Fruit fly (Drosophila melanogaster) whole organism, embryonic: ENCODE results near the gene CG42828.

Experiments used
- Abd-B ChIP-seq: fragments of 200-800 bp; sonication (Bioruptor generic); optimal IDR thresholded peaks from 2 replicates; lab custom pipeline; 2018; ENCODE audit warnings: missing biosample characterization, mild to moderate bottlenecking, missing genetic modification characterization, moderate library complexity
- Bgb ChIP-seq: fragments of 200-800 bp; sonication (Bioruptor generic); IDR thresholded peaks from 2 replicates; pipeline ENCODE4 v1.3.6; 2022; ENCODE audit warnings: missing biosample characterization, missing genetic modification characterization; ENCODE audit not compliant: partially characterized antibody
- CG1233 ChIP-seq: fragments of 200-800 bp; sonication (Bioruptor generic); optimal IDR thresholded peaks from 4 replicates; lab custom pipeline; 2018; ENCODE audit warnings: missing biosample characterization, mild to moderate bottlenecking, missing genetic modification characterization
- CG12659 ChIP-seq: fragments of 200-800 bp; sonication (Bioruptor generic); optimal IDR thresholded peaks from 3 replicates; lab custom pipeline; 2017; ENCODE audit warnings: mild to moderate bottlenecking, missing biosample characterization, missing genetic modification reagents, missing genetic modification characterization
- CG13624 ChIP-seq: fragments of 200-800 bp; sonication (Bioruptor generic); optimal IDR thresholded peaks from 2 replicates; lab custom pipeline; 2016; ENCODE audit warnings: missing biosample characterization, missing genetic modification characterization
- CG14667 ChIP-seq: fragments of 200-800 bp; sonication (Bioruptor generic); IDR thresholded peaks from 2 replicates; pipeline ENCODE4 v1.3.6; 2022; ENCODE audit warnings: missing biosample characterization, missing genetic modification characterization
- CG14965 ChIP-seq: fragments of 200-800 bp; sonication (Bioruptor generic); optimal IDR thresholded peaks from 2 replicates; lab custom pipeline; 2016; ENCODE audit warnings: missing biosample characterization, missing genetic modification characterization, borderline replicate concordance
- CG16813 ChIP-seq: fragments of 200-800 bp; sonication (Bioruptor generic); IDR thresholded peaks from 3 replicates; pipeline ENCODE4 v1.3.6; 2022; ENCODE audit warnings: missing biosample characterization, missing genetic modification characterization; ENCODE audit not compliant: partially characterized antibody
- CG16863 ChIP-seq: fragments of 200-800 bp; sonication (Bioruptor generic); optimal IDR thresholded peaks from 3 replicates; lab custom pipeline; 2016; ENCODE audit warnings: missing biosample characterization, missing genetic modification characterization
- CG17186 ChIP-seq: fragments of 200-800 bp; sonication (Bioruptor generic); optimal IDR thresholded peaks from 3 replicates; lab custom pipeline; 2017; ENCODE audit warnings: missing biosample characterization, missing genetic modification reagents, missing genetic modification characterization
- CG17612 ChIP-seq: fragments of 200-800 bp; sonication (Bioruptor generic); IDR thresholded peaks from 2 replicates; pipeline ENCODE4 v1.3.6; 2022; ENCODE audit warnings: missing biosample characterization, missing genetic modification characterization
- CG18764 ChIP-seq: fragments of 200-800 bp; sonication (Bioruptor generic); optimal IDR thresholded peaks from 3 replicates; lab custom pipeline; 2016; ENCODE audit warnings: missing biosample characterization, missing genetic modification characterization
- CG31388 ChIP-seq: fragments of 200-800 bp; sonication (Bioruptor generic); optimal IDR thresholded peaks from 2 replicates; lab custom pipeline; 2016; ENCODE audit warnings: missing biosample characterization, missing genetic modification characterization
- CG32772 ChIP-seq: fragments of 200-800 bp; sonication (Bioruptor generic); IDR thresholded peaks from 2 replicates; pipeline ENCODE4 v1.3.6; 2022; ENCODE audit warnings: missing biosample characterization, missing genetic modification characterization
- CG34224 ChIP-seq: fragments of 200-800 bp; sonication (Bioruptor generic); IDR thresholded peaks from 3 replicates; pipeline ENCODE4 v1.3.6; 2022; ENCODE audit warnings: missing biosample characterization, missing genetic modification characterization; ENCODE audit not compliant: partially characterized antibody
- CG4282 ChIP-seq: fragments of 200-800 bp; sonication (Bioruptor generic); optimal IDR thresholded peaks from 2 replicates; lab custom pipeline; 2016; ENCODE audit warnings: missing biosample characterization, missing genetic modification characterization
- CG4730 ChIP-seq: fragments of 200-800 bp; sonication (Bioruptor generic); IDR thresholded peaks from 2 replicates; pipeline ENCODE4 v1.3.6; 2022; ENCODE audit warnings: missing biosample characterization, missing genetic modification characterization
- CG6791 ChIP-seq: fragments of 200-800 bp; sonication (Bioruptor generic); IDR thresholded peaks from 3 replicates; pipeline ENCODE4 v1.3.6; 2022; ENCODE audit warnings: missing biosample characterization, missing genetic modification characterization; ENCODE audit not compliant: partially characterized antibody
- CG7745 ChIP-seq: fragments of 200-800 bp; sonication (Bioruptor generic); optimal IDR thresholded peaks from 2 replicates; lab custom pipeline; 2018; ENCODE audit warnings: missing biosample characterization, mild to moderate bottlenecking, missing genetic modification characterization, moderate library complexity
- CG8281 ChIP-seq: fragments of 200-800 bp; sonication (Bioruptor generic); optimal IDR thresholded peaks from 2 replicates; lab custom pipeline; 2018; ENCODE audit warnings: missing biosample characterization, mild to moderate bottlenecking, missing genetic modification characterization, moderate library complexity
- CHES-1-like ChIP-seq: fragments of 200-800 bp; sonication (Bioruptor generic); optimal IDR thresholded peaks from 2 replicates; lab custom pipeline; 2016; ENCODE audit warnings: missing biosample characterization, missing genetic modification characterization
- Dbx ChIP-seq: fragments of 200-800 bp; sonication (Bioruptor generic); IDR thresholded peaks from 3 replicates; pipeline ENCODE4 v1.3.6; 2022; ENCODE audit warnings: missing biosample characterization, missing genetic modification characterization
- Drgx ChIP-seq: fragments of 200-800 bp; sonication (Bioruptor generic); IDR thresholded peaks from 2 replicates; pipeline ENCODE4 v1.3.6; 2022; ENCODE audit warnings: missing biosample characterization, missing genetic modification characterization
- Elba2 ChIP-seq: fragments of 200-800 bp; sonication (Bioruptor generic); optimal IDR thresholded peaks from 3 replicates; lab custom pipeline; 2016; ENCODE audit warnings: missing biosample characterization, missing genetic modification characterization
- Fer2 ChIP-seq: fragments of 200-800 bp; sonication (Bioruptor generic); optimal IDR thresholded peaks from 2 replicates; lab custom pipeline; 2018; ENCODE audit warnings: missing biosample characterization, mild to moderate bottlenecking, missing genetic modification characterization, moderate library complexity
- HLH3B ChIP-seq: fragments of 200-800 bp; sonication (Bioruptor generic); IDR thresholded peaks from 2 replicates; pipeline ENCODE4 v1.3.6; 2022; ENCODE audit warnings: missing biosample characterization, missing genetic modification characterization
- Hr39 ChIP-seq: fragments of >200 bp; optimal IDR thresholded peaks from 2 replicates; lab custom pipeline; 2017
- Hr78 ChIP-seq, 2 experiments: fragments of 200-800 bp in 1 of 2; fragments of >200 bp in 1 of 2; sonication (Bioruptor generic) in 1 of 2; optimal IDR thresholded peaks; 2 replicates each; lab custom pipeline; 2017 to 2019; ENCODE audit warnings: missing biosample characterization in 2 of 2, missing genetic modification characterization in 2 of 2, mild to moderate bottlenecking in 1 of 2, moderate library complexity in 1 of 2
- Kr ChIP-seq: fragments of 200-800 bp; sonication (Bioruptor generic); optimal IDR thresholded peaks from 2 replicates; lab custom pipeline; 2017; ENCODE audit warnings: missing biosample characterization, mild to moderate bottlenecking, missing genetic modification characterization
- Mad ChIP-seq: fragments of 200-800 bp; sonication (Bioruptor generic); optimal IDR thresholded peaks from 2 replicates; lab custom pipeline; 2016; ENCODE audit warnings: missing biosample characterization, missing genetic modification characterization
- Max ChIP-seq: fragments of 200-800 bp; sonication (Bioruptor generic); optimal IDR thresholded peaks from 2 replicates; lab custom pipeline; 2016; ENCODE audit warnings: missing biosample characterization, mild to moderate bottlenecking, missing genetic modification characterization
- NFAT ChIP-seq: fragments of 200-800 bp; sonication (Bioruptor generic); IDR thresholded peaks from 2 replicates; pipeline ENCODE4 v1.3.6; 2022; ENCODE audit warnings: missing biosample characterization, missing genetic modification characterization
- Oaz ChIP-seq: fragments of 200-800 bp; sonication (Bioruptor generic); IDR thresholded peaks from 2 replicates; pipeline ENCODE4 v1.3.6; 2022; ENCODE audit warnings: missing biosample characterization, missing genetic modification characterization
- Scr ChIP-seq: fragments of 200-800 bp; sonication (Bioruptor generic); IDR thresholded peaks from 2 replicates; pipeline ENCODE4 v1.3.6; 2022; ENCODE audit warnings: missing biosample characterization, missing genetic modification characterization; ENCODE audit not compliant: partially characterized antibody
- caup ChIP-seq: fragments of 200-800 bp; sonication (Bioruptor generic); optimal IDR thresholded peaks from 3 replicates; lab custom pipeline; 2017; ENCODE audit warnings: missing biosample characterization, mild to moderate bottlenecking, missing genetic modification characterization, moderate library complexity; ENCODE audit not compliant: severe bottlenecking
- cg ChIP-seq: fragments of 200-800 bp; sonication (Bioruptor generic); optimal IDR thresholded peaks from 3 replicates; lab custom pipeline; 2019; ENCODE audit warnings: missing biosample characterization, mild to moderate bottlenecking, missing genetic modification characterization, moderate library complexity
- esg ChIP-seq: fragments of 200-800 bp; sonication (Bioruptor generic); conservative IDR thresholded peaks from 2 replicates; pipeline ENCODE4 v1.3.6; 2022; ENCODE audit warnings: missing biosample characterization, missing genetic modification characterization
- eve ChIP-seq, 2 experiments: fragments of >200 bp; optimal IDR thresholded peaks; 2 replicates each; lab custom pipeline; 2017; ENCODE audit warnings: missing biosample characterization in 2 of 2, missing genetic modification characterization in 2 of 2
- gce ChIP-seq: fragments of 200-800 bp; sonication (Bioruptor generic); IDR thresholded peaks from 3 replicates; pipeline ENCODE4 v1.3.6; 2022; ENCODE audit warnings: missing biosample characterization, missing genetic modification characterization
- gro ChIP-seq: fragments of 200-800 bp; sonication (Bioruptor generic); optimal IDR thresholded peaks from 2 replicates; lab custom pipeline; 2016; ENCODE audit warnings: missing biosample characterization, missing genetic modification characterization
- jumu ChIP-seq: fragments of 200-800 bp; sonication (Bioruptor generic); optimal IDR thresholded peaks from 3 replicates; lab custom pipeline; 2016; ENCODE audit warnings: missing biosample characterization, missing genetic modification characterization
- ken ChIP-seq: fragments of 200-800 bp; sonication (Bioruptor generic); IDR thresholded peaks from 3 replicates; pipeline ENCODE4 v1.3.6; 2022; ENCODE audit warnings: missing biosample characterization, missing genetic modification characterization
- repo ChIP-seq: fragments of 200-800 bp; sonication (Bioruptor generic); optimal IDR thresholded peaks from 2 replicates; lab custom pipeline; 2016; ENCODE audit warnings: missing biosample characterization, missing genetic modification characterization
- sd ChIP-seq: fragments of 200-800 bp; sonication (Bioruptor generic); optimal IDR thresholded peaks from 3 replicates; lab custom pipeline; 2018; ENCODE audit warnings: missing biosample characterization, mild to moderate bottlenecking, missing genetic modification characterization, moderate library complexity
- sim ChIP-seq: fragments of 200-800 bp; sonication (Bioruptor generic); IDR thresholded peaks from 2 replicates; pipeline ENCODE4 v1.3.6; 2022; ENCODE audit warnings: missing biosample characterization, missing genetic modification characterization
- stwl ChIP-seq: fragments of 200-800 bp; sonication (Bioruptor generic); optimal IDR thresholded peaks from 3 replicates; lab custom pipeline; 2018; ENCODE audit warnings: missing biosample characterization, mild to moderate bottlenecking, missing genetic modification characterization, moderate library complexity
- tap ChIP-seq: fragments of 200-800 bp; optimal IDR thresholded peaks from 3 replicates; lab custom pipeline; 2019; ENCODE audit warnings: missing biosample characterization, mild to moderate bottlenecking, missing genetic modification characterization, moderate library complexity
- tgo ChIP-seq: fragments of 200-800 bp; sonication (Bioruptor generic); IDR thresholded peaks from 3 replicates; pipeline ENCODE4 v1.3.6; 2022; ENCODE audit warnings: missing biosample characterization, missing genetic modification characterization
- tio ChIP-seq: fragments of 200-800 bp; sonication (Bioruptor generic); optimal IDR thresholded peaks from 2 replicates; lab custom pipeline; 2017; ENCODE audit warnings: missing biosample characterization, missing genetic modification characterization, inconsistent platforms
- vfl ChIP-seq: fragments of 200-800 bp; sonication (Bioruptor generic); optimal IDR thresholded peaks from 2 replicates; lab custom pipeline; 2016; ENCODE audit warnings: missing biosample characterization, missing genetic modification characterization
- vnd ChIP-seq: fragments of 200-800 bp; sonication (Bioruptor generic); IDR thresholded peaks from 3 replicates; pipeline ENCODE4 v1.3.6; 2022; ENCODE audit warnings: missing biosample characterization, missing genetic modification characterization; ENCODE audit not compliant: partially characterized antibody

The CG42828 gene

DNA sequence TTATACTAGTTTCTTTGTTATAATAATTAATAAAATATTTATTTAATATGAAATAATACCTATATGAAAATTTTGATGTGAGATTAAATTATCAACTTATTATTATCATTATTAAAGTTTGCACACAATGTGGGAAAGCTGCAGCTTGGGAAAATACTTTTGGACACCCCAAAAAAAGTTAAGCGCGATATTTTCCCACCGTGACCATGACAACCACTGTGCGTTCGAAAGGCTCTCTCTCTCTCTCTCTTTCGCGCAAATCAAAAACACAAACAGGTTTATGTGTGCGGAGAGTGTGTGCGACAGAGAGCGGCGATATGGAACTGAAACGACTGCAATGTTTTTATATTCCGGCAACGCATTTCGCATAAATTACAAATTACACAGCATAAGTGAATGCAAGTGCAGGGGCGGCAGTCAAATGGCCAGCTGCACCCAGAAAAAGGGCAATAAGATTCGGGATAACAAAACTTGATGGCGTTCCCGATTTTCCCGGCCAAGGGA lies 26.6 kb upstream of the CG42828 start (continued):
- peak; percentile 4 for TF ChIP-seq CG4282 (GFP tag; lab: Kevin White, UChicago)
- TF ChIP-seq caup (GFP tag; lab: Kevin White, UChicago), result peak; percentile 19
- TF ChIP-seq vnd (GFP tag; lab: Robert Waterston, UW), result no peak
- TF ChIP-seq Oaz (GFP tag; lab: Robert Waterston, UW), result no peak
- no peak for TF ChIP-seq HLH3B
- TF ChIP-seq stwl (tag; lab: Kevin White, UChicago), result no peak
- TF ChIP-seq CG6791 (GFP tag; lab: Robert Waterston, UW), result no peak
- no peak for TF ChIP-seq Fer2 (tag; lab: Kevin White, UChicago)
- TF ChIP-seq jumu, result no peak
- TF ChIP-seq tap (tag; lab: Kevin White, UChicago), result peak; percentile 42
- no peak for TF ChIP-seq CG8281 (tag; lab: Kevin White, UChicago)
- TF ChIP-seq Hr78 (GFP tag; optimal IDR thresholded peaks at IDR 0.05; lab: Kevin White, UChicago), result no peak
- TF ChIP-seq Dbx (GFP tag; lab: Robert Waterston, UW), result peak; percentile 27; the same call in 1 of the 3 replicates
- peak; percentile 69 for TF ChIP-seq NFAT (GFP tag; lab: Robert Waterston, UW)
- peak; percentile 47 for TF ChIP-seq Abd-B (GFP tag; lab: Kevin White, UChicago)
- no peak for TF ChIP-seq Hr39 (lab: Kevin White, UChicago)
- TF ChIP-seq Max, result no peak
- no peak for TF ChIP-seq CG18764 (GFP tag; lab: Kevin White, UChicago)
- TF ChIP-seq CG13624 (GFP tag; lab: Kevin White, UChicago), result no peak
- TF ChIP-seq Mad (GFP tag; lab: Kevin White, UChicago), result no peak
- TF ChIP-seq sim (GFP tag; lab: Robert Waterston, UW), result no peak
- TF ChIP-seq Scr (GFP tag; lab: Robert Waterston, UW), result no peak
- TF ChIP-seq CG16863 (GFP tag; lab: Kevin White, UChicago), result no peak
- peak; percentile 33 for TF ChIP-seq CG1233
- no peak for TF ChIP-seq eve (GFP tag; optimal IDR thresholded peaks at IDR 0.05; lab: Kevin White, UChicago)
- no peak for TF ChIP-seq CG17186 (GFP tag; lab: Kevin White, UChicago)
- no peak for TF ChIP-seq cg
- no peak for TF ChIP-seq Elba2 (GFP tag; lab: Kevin White, UChicago)
- no peak for TF ChIP-seq esg (GFP tag; lab: Robert Waterston, UW)
- TF ChIP-seq CG7745 (tag; lab: Kevin White, UChicago), result no peak
- peak; percentile 20 for TF ChIP-seq Kr (GFP tag; lab: Kevin White, UChicago)
- peak; percentile 34; the same call in 1 of the 3 replicates for TF ChIP-seq ken
- no peak for TF ChIP-seq CG17612 (GFP tag; lab: Robert Waterston, UW)
- TF ChIP-seq Drgx (GFP tag; lab: Robert Waterston, UW), result peak; percentile 61
- no peak for TF ChIP-seq CG32772 (GFP tag; lab: Robert Waterston, UW)
- TF ChIP-seq CHES-1-like (GFP tag; lab: Kevin White, UChicago), result no peak
- TF ChIP-seq CG14965 (GFP tag; lab: Kevin White, UChicago), result no peak
- no peak for TF ChIP-seq CG14667 (GFP tag; lab: Robert Waterston, UW)
- TF ChIP-seq repo (GFP tag; lab: Kevin White, UChicago), result no peak
- TF ChIP-seq sd (tag; lab: Kevin White, UChicago), result no peak
- TF ChIP-seq CG4730 (GFP tag; lab: Robert Waterston, UW), result no peak
- TF ChIP-seq CG34224 (GFP tag; lab: Robert Waterston, UW), result no peak
- no peak for TF ChIP-seq tio (GFP tag; lab: Kevin White, UChicago)
- no peak for TF ChIP-seq CG16813 (GFP tag; lab: Robert Waterston, UW)
- TF ChIP-seq gce, result 0 out of 3 replicates have a peak, but pooled peaks have one; percentile 41
- TF ChIP-seq CG12659, result peak; percentile 36
- peak; percentile 76 for TF ChIP-seq tgo (GFP tag; lab: Robert Waterston, UW)
- peak; percentile 14 for TF ChIP-seq vfl (GFP tag; lab: Kevin White, UChicago)
- TF ChIP-seq gro (GFP tag; lab: Kevin White, UChicago), result no peak
- no peak for TF ChIP-seq CG31388 (GFP tag; lab: Kevin White, UChicago)
- TF ChIP-seq Bgb (GFP tag; lab: Robert Waterston, UW), result no peak
